Worm (Caenorhabditis elegans) whole organism, L4 larva: ENCODE measurements around the gene spp-16.
A peak's percentile ranks its signal among the peaks of the same experiment; 100 is the strongest.

ENCODE experiments used
- F10B5.3 ChIP-seq: sonication (generic microtip); optimal IDR thresholded peaks from 2 replicates; lab custom pipeline; 2016; ENCODE audit warnings: mild to moderate bottlenecking, missing genetic modification characterization, missing compliant biosample characterization
- F44E2.7 ChIP-seq: fragments of 200-800 bp; sonication (Bioruptor generic); IDR thresholded peaks from 2 replicates; pipeline ENCODE4 v2.1.2; 2022; ENCODE audit warnings: missing genetic modification characterization, missing compliant biosample characterization
- F49E8.2 ChIP-seq: sonication (generic microtip); optimal IDR thresholded peaks from 2 replicates; lab custom pipeline; 2016; ENCODE audit warnings: missing compliant biosample characterization, mild to moderate bottlenecking, missing genetic modification characterization, borderline replicate concordance
- T20F7.1 ChIP-seq: fragments of 200-800 bp; sonication (Bioruptor generic); optimal IDR thresholded peaks from 2 replicates; lab custom pipeline; 2018; ENCODE audit warnings: mild to moderate bottlenecking, missing genetic modification characterization, missing compliant biosample characterization
- Y105C5A.15 ChIP-seq: fragments of 200-800 bp; sonication (Bioruptor generic); IDR thresholded peaks from 2 replicates; pipeline ENCODE4 v1.3.6; 2022; ENCODE audit warnings: missing genetic modification characterization, missing compliant biosample characterization
- Y48G9A.11 ChIP-seq: fragments of 200-800 bp; sonication (Bioruptor generic); IDR thresholded peaks from 2 replicates; pipeline ENCODE4 v1.3.6; 2022; ENCODE audit warnings: missing genetic modification reagents, missing genetic modification characterization, missing compliant biosample characterization
- Y5F2A.4 ChIP-seq: fragments of 200-800 bp; sonication (Bioruptor generic); optimal IDR thresholded peaks from 2 replicates; lab custom pipeline; 2018; ENCODE audit warnings: mild to moderate bottlenecking, missing genetic modification characterization, missing compliant biosample characterization
- ZK337.2 ChIP-seq: fragments of 200-800 bp; sonication (Bioruptor generic); IDR thresholded peaks from 2 replicates; pipeline ENCODE4 v1.3.6; 2022; ENCODE audit warnings: missing genetic modification reagents, missing genetic modification characterization, missing compliant biosample characterization
- ZK546.5 ChIP-seq, 2 experiments: sonication (generic microtip); optimal IDR thresholded peaks; 2 replicates each; lab custom pipeline; 2017; ENCODE audit warnings: missing biosample characterization in 2 of 2, missing genetic modification characterization in 2 of 2
- aly-2 ChIP-seq: sonication (generic microtip); optimal IDR thresholded peaks from 2 replicates; lab custom pipeline; 2018; ENCODE audit warnings: missing biosample characterization, missing genetic modification characterization
- ama-1 ChIP-seq: fragments of 150-350 bp; optimal IDR thresholded peaks from 2 replicates; lab custom pipeline; 2014; ENCODE audit warnings: inconsistent platforms, mixed read lengths
- ceh-20 ChIP-seq: fragments of 200-800 bp; sonication (Bioruptor generic); IDR thresholded peaks from 2 replicates; pipeline ENCODE4 v1.3.6; 2022; ENCODE audit warnings: missing genetic modification reagents, missing genetic modification characterization, missing compliant biosample characterization
- ceh-28 ChIP-seq: fragments of 150-350 bp; optimal IDR thresholded peaks from 2 replicates; lab custom pipeline; 2014; ENCODE audit warnings: missing biosample characterization, missing genetic modification reagents, missing genetic modification characterization
- ceh-44 ChIP-seq: fragments of 200-800 bp; sonication (Bioruptor generic); IDR thresholded peaks from 2 replicates; pipeline ENCODE4 v1.3.6; 2022; ENCODE audit warnings: missing genetic modification reagents, missing genetic modification characterization, missing compliant biosample characterization
- ces-1 ChIP-seq: fragments of 150-350 bp; sonication (generic microtip); optimal IDR thresholded peaks from 4 replicates; lab custom pipeline; 2014; ENCODE audit warnings: missing biosample characterization, missing genetic modification reagents, missing genetic modification characterization
- cey-2 ChIP-seq: sonication (generic microtip); optimal IDR thresholded peaks from 3 replicates; lab custom pipeline; 2017; ENCODE audit warnings: missing genetic modification characterization, mild to moderate bottlenecking, missing compliant biosample characterization, antibody characterized with exemption, borderline replicate concordance; ENCODE audit not compliant: insufficient read depth
- ctbp-1 ChIP-seq: fragments of 200-800 bp; sonication (Bioruptor generic); IDR thresholded peaks from 2 replicates; pipeline ENCODE4 v1.3.6; 2022; ENCODE audit warnings: missing genetic modification reagents, missing genetic modification characterization, missing compliant biosample characterization
- daf-19 ChIP-seq: fragments of 200-800 bp; sonication (Bioruptor generic); conservative IDR thresholded peaks from 2 replicates; pipeline ENCODE4 v1.3.6; 2022; ENCODE audit warnings: missing genetic modification characterization, missing compliant biosample characterization
- daf-8 ChIP-seq: fragments of 200-800 bp; sonication (Bioruptor generic); IDR thresholded peaks from 2 replicates; pipeline ENCODE4 v1.3.6; 2022; ENCODE audit warnings: missing genetic modification characterization, missing compliant biosample characterization
- fkh-10 ChIP-seq: fragments of 150-350 bp; optimal IDR thresholded peaks from 2 replicates; lab custom pipeline; 2014; ENCODE audit warnings: missing biosample characterization, missing genetic modification reagents, missing genetic modification characterization
- fos-1 ChIP-seq: fragments of 150-350 bp; optimal IDR thresholded peaks from 2 replicates; lab custom pipeline; 2014; ENCODE audit warnings: missing biosample characterization, missing genetic modification characterization
- gei-8 ChIP-seq: fragments of 200-800 bp; sonication (Bioruptor generic); optimal IDR thresholded peaks from 2 replicates; lab custom pipeline; 2018; ENCODE audit warnings: mild to moderate bottlenecking, missing genetic modification characterization, missing compliant biosample characterization
- hlh-11 ChIP-seq: fragments of 200-800 bp; sonication (Bioruptor generic); optimal IDR thresholded peaks from 2 replicates; lab custom pipeline; 2018; ENCODE audit warnings: mild to moderate bottlenecking, missing genetic modification characterization, missing compliant biosample characterization
- lin-1 ChIP-seq: fragments of 200-800 bp; sonication (Bioruptor generic); IDR thresholded peaks from 2 replicates; pipeline ENCODE4 v1.3.6; 2022; ENCODE audit warnings: missing genetic modification reagents, missing genetic modification characterization, missing compliant biosample characterization
- lin-13 ChIP-seq: fragments of 150-350 bp; optimal IDR thresholded peaks from 2 replicates; lab custom pipeline; 2014; ENCODE audit warnings: missing biosample characterization, missing genetic modification reagents, missing genetic modification characterization
- lin-15B ChIP-seq: fragments of 150-350 bp; sonication (generic microtip); optimal IDR thresholded peaks from 3 replicates; lab custom pipeline; 2014; ENCODE audit warnings: missing biosample characterization, missing genetic modification characterization
- lin-29 ChIP-seq: fragments of 200-800 bp; sonication (Bioruptor generic); IDR thresholded peaks from 2 replicates; pipeline ENCODE4 v1.3.6; 2022; ENCODE audit warnings: missing genetic modification reagents, missing genetic modification characterization, missing compliant biosample characterization
- lin-38 ChIP-seq: fragments of 200-800 bp; sonication (Bioruptor generic); IDR thresholded peaks from 2 replicates; pipeline ENCODE4 v1.3.6; 2022; ENCODE audit warnings: missing genetic modification reagents, missing genetic modification characterization, missing compliant biosample characterization
- lin-39 ChIP-seq: fragments of 150-350 bp; optimal IDR thresholded peaks from 2 replicates; lab custom pipeline; 2014; ENCODE audit warnings: missing biosample characterization, missing genetic modification reagents, missing genetic modification characterization
- lsy-2 ChIP-seq, 2 experiments: fragments of 150-350 bp in 1 of 2; sonication (generic microtip) in 1 of 2; optimal IDR thresholded peaks; 2 replicates each; lab custom pipeline; 2014 to 2017; ENCODE audit warnings: missing biosample characterization in 2 of 2, missing genetic modification characterization in 2 of 2
- mdt-29 ChIP-seq: fragments of 200-800 bp; sonication (Bioruptor generic); IDR thresholded peaks from 2 replicates; pipeline ENCODE4 v1.3.6; 2022; ENCODE audit warnings: missing genetic modification reagents, missing genetic modification characterization, missing compliant biosample characterization
- mes-2 ChIP-seq: sonication (generic microtip); optimal IDR thresholded peaks from 2 replicates; lab custom pipeline; 2016; ENCODE audit warnings: missing genotype, mild to moderate bottlenecking, missing genetic modification characterization, missing compliant biosample characterization; ENCODE audit not compliant: poor library complexity, severe bottlenecking
- nhr-102 ChIP-seq: sonication (generic microtip); optimal IDR thresholded peaks from 2 replicates; lab custom pipeline; 2016; ENCODE audit warnings: mild to moderate bottlenecking, missing genetic modification characterization, moderate library complexity, missing compliant biosample characterization
- nhr-25 ChIP-seq: sonication (generic microtip); optimal IDR thresholded peaks from 2 replicates; lab custom pipeline; 2017; ENCODE audit warnings: missing genetic modification characterization, mild to moderate bottlenecking, missing compliant biosample characterization, antibody characterized with exemption, moderate library complexity, borderline replicate concordance; ENCODE audit not compliant: insufficient read depth
- nhr-42 ChIP-seq: fragments of 200-800 bp; sonication (Bioruptor generic); IDR thresholded peaks from 2 replicates; pipeline ENCODE4 v1.3.6; 2022; ENCODE audit warnings: missing genetic modification characterization, missing compliant biosample characterization
- nhr-48 ChIP-seq: sonication (generic microtip); optimal IDR thresholded peaks from 2 replicates; lab custom pipeline; 2016; ENCODE audit warnings: mild to moderate bottlenecking, missing genetic modification characterization, missing compliant biosample characterization
- nhr-76 ChIP-seq: fragments of 150-350 bp; optimal IDR thresholded peaks from 2 replicates; lab custom pipeline; 2014; ENCODE audit warnings: missing biosample characterization, missing genetic modification characterization
- pha-4 ChIP-seq, 2 experiments: fragments of 150-350 bp in 1 of 2; fragments of 200-800 bp in 1 of 2; sonication (Bioruptor generic) in 1 of 2; IDR thresholded peaks in 1 of 2; optimal IDR thresholded peaks in 1 of 2; 2 replicates each; pipeline versions ENCODE4 v1.3.6 to Lab custom; 2014 to 2022; ENCODE audit warnings: missing genetic modification characterization in 2 of 2, missing genetic modification reagents in 2 of 2, missing biosample characterization in 1 of 2, missing compliant biosample characterization in 1 of 2
- php-3 ChIP-seq: fragments of 200-800 bp; sonication (Bioruptor generic); IDR thresholded peaks from 2 replicates; pipeline ENCODE4 v1.3.6; 2022; ENCODE audit warnings: missing genetic modification reagents, missing genetic modification characterization, missing compliant biosample characterization
- set-16 ChIP-seq: fragments of 200-800 bp; sonication (Bioruptor generic); IDR thresholded peaks from 2 replicates; pipeline ENCODE4 v1.3.6; 2022; ENCODE audit warnings: missing genetic modification reagents, missing genetic modification characterization, missing compliant biosample characterization
- skn-1 ChIP-seq: fragments of 150-350 bp; optimal IDR thresholded peaks from 2 replicates; lab custom pipeline; 2014; ENCODE audit warnings: missing biosample characterization, missing genetic modification characterization
- snpc-1.2 ChIP-seq: fragments of 200-800 bp; sonication (Bioruptor generic); IDR thresholded peaks from 2 replicates; pipeline ENCODE4 v1.3.6; 2022; ENCODE audit warnings: missing genetic modification reagents, missing genetic modification characterization, missing compliant biosample characterization
- unc-39 ChIP-seq: sonication (generic microtip); optimal IDR thresholded peaks from 2 replicates; lab custom pipeline; 2017; ENCODE audit warnings: missing biosample characterization, missing genetic modification characterization
- unc-62 ChIP-seq, 3 experiments: fragments of 150-350 bp in 1 of 3; sonication (generic microtip); optimal IDR thresholded peaks in 2 of 3; peaks in 1 of 3; 1 replicate in 1 of 3; 2 replicates in 2 of 3; lab custom pipeline; 2014 to 2017; ENCODE audit warnings: missing biosample characterization in 3 of 3, missing genetic modification characterization in 3 of 3, missing genetic modification reagents in 3 of 3, missing genotype in 1 of 3
- vab-7 ChIP-seq: fragments of 200-800 bp; sonication (Bioruptor generic); IDR thresholded peaks from 2 replicates; pipeline ENCODE4 v1.3.6; 2022; ENCODE audit warnings: missing genetic modification reagents, missing genetic modification characterization, missing compliant biosample characterization
- zag-1 ChIP-seq: fragments of 150-350 bp; optimal IDR thresholded peaks from 2 replicates; lab custom pipeline; 2014; ENCODE audit warnings: missing biosample characterization, missing genetic modification characterization
- zfp-3 ChIP-seq: fragments of 200-800 bp; sonication (Bioruptor generic); conservative IDR thresholded peaks from 2 replicates; pipeline ENCODE4 v1.3.6; 2022; ENCODE audit warnings: missing genetic modification reagents, missing genetic modification characterization, missing compliant biosample characterization
- zip-11 ChIP-seq: fragments of 200-800 bp; sonication (Bioruptor generic); IDR thresholded peaks from 2 replicates; pipeline ENCODE4 v1.3.6; 2022; ENCODE audit warnings: missing genetic modification characterization, missing compliant biosample characterization
- ztf-11 ChIP-seq: fragments of 150-350 bp; optimal IDR thresholded peaks from 2 replicates; lab custom pipeline; 2014; ENCODE audit warnings: missing biosample characterization, missing genetic modification characterization
- ztf-7 ChIP-seq: fragments of 150-350 bp; optimal IDR thresholded peaks from 2 replicates; lab custom pipeline; 2014; ENCODE audit warnings: missing biosample characterization, missing genetic modification characterization

spp-16 gene

ce11 chrV:10894601-10895000 lies 6.5 kb downstream of the spp-16 start, which contains the start of the genes F32D8.14 and F32D8.5 (continued):
- TF ChIP-seq ZK337.2 (GFP tag; lab: Robert Waterston, UW) (peak; percentile 77), unc-39 (tag; lab: Kevin White, UChicago) (no peak), skn-1 (tag; lab: Kevin White, UChicago) (no peak), ceh-44 (no peak), php-3 (GFP tag; lab: Robert Waterston, UW) (no peak), mdt-29 (GFP tag; lab: Robert Waterston, UW) (no peak), F10B5.3 (no peak), hlh-11 (tag; lab: Kevin White, UChicago) (peak; percentile 60), zag-1 (no peak), lsy-2 (tag; optimal IDR thresholded peaks at IDR 0.05; lab: Kevin White, UChicago) (peak in 1 of 2 experiments; percentile 90), ztf-7 (tag; lab: Kevin White, UChicago) (peak; percentile 56), cey-2 (tag; lab: Kevin White, UChicago) (no peak), gei-8 (no peak), nhr-48 (tag; lab: Kevin White, UChicago) (peak; percentile 67), aly-2 (tag; lab: Kevin White, UChicago) (no peak), Y48G9A.11 (GFP tag; lab: Robert Waterston, UW) (no peak), pha-4 (GFP tag; IDR thresholded peaks at IDR 0.05; lab: Robert Waterston, UW) (no peak), pha-4 (tag; optimal IDR thresholded peaks at IDR 0.05; lab: Kevin White, UChicago) (peak; percentile 4), lin-39 (tag; lab: Kevin White, UChicago) (no peak), ctbp-1 (no peak), Y5F2A.4 (GFP tag; lab: Kevin White, UChicago) (no peak), F44E2.7 (GFP tag; lab: Robert Waterston, UW) (no peak), T20F7.1 (GFP tag; lab: Kevin White, UChicago) (peak; percentile 64), daf-8 (GFP tag; lab: Robert Waterston, UW) (no peak), F49E8.2 (tag; lab: Kevin White, UChicago) (no peak), ZK546.5 (tag; optimal IDR thresholded peaks at IDR 0.05; lab: Kevin White, UChicago) (peak in 1 of 2 experiments; percentile 71), lin-13 (GFP tag; lab: Kevin White, UChicago) (peak; percentile 79), lin-15B (tag; lab: Kevin White, UChicago) (no peak), fos-1 (tag; lab: Kevin White, UChicago) (no peak), lin-38 (GFP tag; lab: Robert Waterston, UW) (peak; percentile 94), Y105C5A.15 (GFP tag; lab: Robert Waterston, UW) (no peak), set-16 (GFP tag; lab: Robert Waterston, UW) (no peak), unc-62 (GFP tag; optimal IDR thresholded peaks at IDR 0.05 in 1 of 2; lab: Kevin White, UChicago) (peak in 1 of 2 experiments; percentile 84), unc-62 (tag; optimal IDR thresholded peaks at IDR 0.05; lab: Kevin White, UChicago) (no peak), zip-11 (no peak), vab-7 (GFP tag; lab: Robert Waterston, UW) (peak; percentile 35; the same call in 1 of the 2 replicates), snpc-1.2 (no peak), nhr-76 (tag; lab: Kevin White, UChicago) (no peak), nhr-102 (tag; lab: Kevin White, UChicago) (peak; percentile 48), ceh-28 (no peak), ceh-20 (0 out of 2 replicates have a peak, but pooled peaks have one; percentile 12), ama-1 (no peak), mes-2 (tag; lab: Kevin White, UChicago) (peak; percentile 98), ztf-11 (tag; lab: Kevin White, UChicago) (no peak), ces-1 (GFP tag; lab: Kevin White, UChicago) (no peak), lin-1 (GFP tag; lab: Robert Waterston, UW) (no peak), zfp-3 (no peak), fkh-10 (GFP tag; lab: Kevin White, UChicago) (no peak), nhr-42 (GFP tag; lab: Robert Waterston, UW) (no peak), nhr-25 (tag; lab: Kevin White, UChicago) (no peak), lin-29 (GFP tag; lab: Robert Waterston, UW) (no peak), daf-19 (GFP tag; lab: Robert Waterston, UW) (no peak)
